Fruit fly (Drosophila melanogaster): Measurements from ENCODE around the gene Ag5r2.

DNA sequence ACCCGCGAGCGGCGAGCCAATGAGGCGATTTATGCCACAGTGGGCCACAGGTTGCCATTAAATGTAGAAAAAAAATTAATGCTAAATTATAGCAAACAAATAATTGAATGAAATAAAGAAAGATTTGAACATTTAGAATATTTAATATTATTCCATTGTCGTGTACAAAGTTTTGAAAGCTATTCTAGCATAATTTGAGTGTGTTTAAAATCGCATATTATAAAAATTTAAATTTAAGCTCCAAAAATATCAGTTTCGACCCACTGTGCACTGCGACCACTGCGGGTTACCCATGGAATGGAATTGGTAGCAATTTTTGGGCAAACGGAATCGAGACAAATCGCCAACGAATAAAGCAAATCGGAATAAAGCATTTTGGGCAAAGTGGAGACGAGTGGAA lies 40.0 kb downstream of the Ag5r2 start:
- TF ChIP-seq CG9215 (GFP tag; IDR thresholded peaks at IDR 0.05) (peak; percentile 38), zen (tag; optimal IDR thresholded peaks at IDR 0.05) (peak; percentile 75), en (GFP tag; optimal IDR thresholded peaks at IDR 0.05) (no peak), CG30020 (tag; optimal IDR thresholded peaks at IDR 0.05) (no peak), CHES-1-like (GFP tag; optimal IDR thresholded peaks at IDR 0.05) (no peak), D (optimal IDR thresholded peaks at IDR 0.05) (no peak), D (GFP tag; optimal IDR thresholded peaks at IDR 0.05) (peak; percentile 29)
